Fruit fly (Drosophila melanogaster) whole organism, embryonic: ENCODE results near the gene gdl.

Experiments
- Bteb2 ChIP-seq: fragments of 200-800 bp; sonication (Bioruptor generic); optimal IDR thresholded peaks from 2 replicates; lab custom pipeline; 2016; ENCODE audit warnings: missing biosample characterization, missing genetic modification characterization
- CG11247 ChIP-seq: fragments of 200-800 bp; sonication (Bioruptor generic); IDR thresholded peaks from 2 replicates; pipeline ENCODE4 v1.3.6; 2022; ENCODE audit warnings: missing biosample characterization, missing genetic modification characterization
- CG11560 ChIP-seq: fragments of 200-800 bp; sonication (Bioruptor generic); IDR thresholded peaks from 3 replicates; pipeline ENCODE4 v1.3.6; 2022; ENCODE audit warnings: missing biosample characterization, missing genetic modification characterization
- CG13775 ChIP-seq: fragments of 200-800 bp; sonication (Bioruptor generic); optimal IDR thresholded peaks from 3 replicates; lab custom pipeline; 2017; ENCODE audit warnings: missing biosample characterization, mild to moderate bottlenecking, missing genetic modification characterization
- CG14014 ChIP-seq: fragments of 200-800 bp; sonication (Bioruptor generic); IDR thresholded peaks from 2 replicates; pipeline ENCODE4 v1.3.6; 2022; ENCODE audit warnings: missing biosample characterization, missing genetic modification characterization
- CG15514 ChIP-seq: fragments of 200-800 bp; sonication (Bioruptor generic); optimal IDR thresholded peaks from 3 replicates; lab custom pipeline; 2017; ENCODE audit warnings: missing biosample characterization, missing genetic modification characterization, mild to moderate bottlenecking, moderate library complexity, missing genetic modification reagents
- CG17912 ChIP-seq: fragments of 200-800 bp; sonication (Bioruptor generic); optimal IDR thresholded peaks from 2 replicates; lab custom pipeline; 2018; ENCODE audit warnings: missing biosample characterization, mild to moderate bottlenecking, missing genetic modification characterization
- CG18262 ChIP-seq: fragments of 200-800 bp; optimal IDR thresholded peaks from 3 replicates; lab custom pipeline; 2019; ENCODE audit warnings: missing biosample characterization, mild to moderate bottlenecking, missing genetic modification characterization, moderate library complexity
- CG32532 ChIP-seq: fragments of 200-800 bp; sonication (Bioruptor generic); IDR thresholded peaks from 2 replicates; pipeline ENCODE4 v1.3.6; 2022; ENCODE audit warnings: missing biosample characterization, missing genetic modification characterization
- CG32772 ChIP-seq: fragments of 200-800 bp; sonication (Bioruptor generic); IDR thresholded peaks from 2 replicates; pipeline ENCODE4 v1.3.6; 2022; ENCODE audit warnings: missing biosample characterization, missing genetic modification characterization
- CG4617 ChIP-seq: fragments of 200-800 bp; sonication (Bioruptor generic); optimal IDR thresholded peaks from 3 replicates; lab custom pipeline; 2016; ENCODE audit warnings: missing biosample characterization, missing genetic modification characterization, borderline replicate concordance
- CG4820 ChIP-seq: fragments of 200-800 bp; sonication (Bioruptor generic); optimal IDR thresholded peaks from 3 replicates; lab custom pipeline; 2016; ENCODE audit warnings: missing biosample characterization, missing genetic modification characterization
- CG7839 ChIP-seq: fragments of 200-800 bp; sonication (Bioruptor generic); optimal IDR thresholded peaks from 3 replicates; lab custom pipeline; 2018; ENCODE audit warnings: missing biosample characterization, mild to moderate bottlenecking, missing genetic modification characterization, moderate library complexity
- CG8089 ChIP-seq: fragments of 200-800 bp; sonication (Bioruptor generic); optimal IDR thresholded peaks from 3 replicates; lab custom pipeline; 2016; ENCODE audit warnings: missing biosample characterization, missing genetic modification characterization
- D19A ChIP-seq: fragments of 200-800 bp; optimal IDR thresholded peaks from 3 replicates; lab custom pipeline; 2019; ENCODE audit warnings: missing biosample characterization, mild to moderate bottlenecking, missing genetic modification characterization, moderate library complexity
- E2f2 ChIP-seq: fragments of 200-800 bp; sonication (Bioruptor generic); IDR thresholded peaks from 2 replicates; pipeline ENCODE4 v1.3.6; 2022; ENCODE audit warnings: missing biosample characterization, missing genetic modification characterization
- Fer2 ChIP-seq: fragments of 200-800 bp; sonication (Bioruptor generic); optimal IDR thresholded peaks from 2 replicates; lab custom pipeline; 2018; ENCODE audit warnings: missing biosample characterization, mild to moderate bottlenecking, missing genetic modification characterization, moderate library complexity
- H15 ChIP-seq: fragments of 200-800 bp; sonication (Bioruptor generic); IDR thresholded peaks from 3 replicates; pipeline ENCODE4 v1.3.6; 2022; ENCODE audit warnings: missing biosample characterization, missing genetic modification characterization
- HLH3B ChIP-seq: fragments of 200-800 bp; sonication (Bioruptor generic); IDR thresholded peaks from 2 replicates; pipeline ENCODE4 v1.3.6; 2022; ENCODE audit warnings: missing biosample characterization, missing genetic modification characterization
- HmgD ChIP-seq: fragments of 200-800 bp; sonication (Bioruptor generic); optimal IDR thresholded peaks from 3 replicates; lab custom pipeline; 2016; ENCODE audit warnings: missing biosample characterization, missing genetic modification characterization
- Hmr ChIP-seq: fragments of 200-800 bp; sonication (Bioruptor generic); optimal IDR thresholded peaks from 3 replicates; lab custom pipeline; 2017; ENCODE audit warnings: mild to moderate bottlenecking, missing biosample characterization, missing genetic modification reagents, missing genetic modification characterization
- Hr51 ChIP-seq, 2 experiments: fragments of 200-800 bp; sonication (Bioruptor generic); optimal IDR thresholded peaks; 2 replicates in 1 of 2; 3 replicates in 1 of 2; lab custom pipeline; 2016 to 2018; ENCODE audit warnings: missing biosample characterization in 2 of 2, missing genetic modification characterization in 2 of 2, mild to moderate bottlenecking in 1 of 2, moderate library complexity in 1 of 2
- Jarid2 ChIP-seq: fragments of 200-800 bp; sonication (Bioruptor generic); optimal IDR thresholded peaks from 3 replicates; lab custom pipeline; 2017; ENCODE audit warnings: mild to moderate bottlenecking, missing biosample characterization, missing genetic modification reagents, missing genetic modification characterization
- Nf-YB ChIP-seq: fragments of 200-800 bp; sonication (Bioruptor generic); optimal IDR thresholded peaks from 3 replicates; lab custom pipeline; 2019; ENCODE audit warnings: missing biosample characterization, mild to moderate bottlenecking, missing genetic modification characterization, moderate library complexity
- Optix ChIP-seq: fragments of 200-800 bp; sonication (Bioruptor generic); IDR thresholded peaks from 3 replicates; pipeline ENCODE4 v1.3.6; 2022; ENCODE audit warnings: missing biosample characterization, missing genetic modification characterization
- PHDP ChIP-seq: fragments of 200-800 bp; sonication (Bioruptor generic); optimal IDR thresholded peaks from 3 replicates; lab custom pipeline; 2018; ENCODE audit warnings: missing biosample characterization, mild to moderate bottlenecking, missing genetic modification characterization, moderate library complexity
- Poxn ChIP-seq: fragments of 200-800 bp; sonication (Bioruptor generic); IDR thresholded peaks from 2 replicates; pipeline ENCODE4 v1.3.6; 2022; ENCODE audit warnings: missing biosample characterization, missing genetic modification characterization
- Scr ChIP-seq: fragments of 200-800 bp; sonication (Bioruptor generic); IDR thresholded peaks from 2 replicates; pipeline ENCODE4 v1.3.6; 2022; ENCODE audit warnings: missing biosample characterization, missing genetic modification characterization; ENCODE audit not compliant: partially characterized antibody
- Six4 ChIP-seq: fragments of 200-800 bp; sonication (Bioruptor generic); optimal IDR thresholded peaks from 2 replicates; lab custom pipeline; 2016; ENCODE audit warnings: missing biosample characterization, missing genetic modification characterization
- Xrp1 ChIP-seq: fragments of 200-800 bp; sonication (Bioruptor generic); IDR thresholded peaks from 2 replicates; pipeline ENCODE4 v1.3.6; 2022; ENCODE audit warnings: missing biosample characterization, missing genetic modification characterization
- ap ChIP-seq: fragments of 200-800 bp; sonication (Bioruptor generic); IDR thresholded peaks from 2 replicates; pipeline ENCODE4 v1.3.6; 2022; ENCODE audit warnings: missing biosample characterization, missing genetic modification characterization
- bab2 ChIP-seq: fragments of 200-800 bp; sonication (Bioruptor generic); optimal IDR thresholded peaks from 2 replicates; lab custom pipeline; 2016; ENCODE audit warnings: missing biosample characterization, missing genetic modification characterization
- da ChIP-seq: fragments of 200-800 bp; sonication (Bioruptor generic); optimal IDR thresholded peaks from 2 replicates; lab custom pipeline; 2016; ENCODE audit warnings: missing biosample characterization, missing genetic modification characterization
- dmrt11E ChIP-seq: fragments of 200-800 bp; sonication (Bioruptor generic); optimal IDR thresholded peaks from 3 replicates; lab custom pipeline; 2018; ENCODE audit warnings: missing biosample characterization, mild to moderate bottlenecking, missing genetic modification characterization, moderate library complexity
- eve ChIP-seq, 2 experiments: fragments of >200 bp; optimal IDR thresholded peaks; 2 replicates each; lab custom pipeline; 2017; ENCODE audit warnings: missing biosample characterization in 2 of 2, missing genetic modification characterization in 2 of 2
- fd3F ChIP-seq: fragments of 200-800 bp; sonication (Bioruptor generic); optimal IDR thresholded peaks from 2 replicates; lab custom pipeline; 2018; ENCODE audit warnings: missing biosample characterization, mild to moderate bottlenecking, missing genetic modification characterization, moderate library complexity
- gfzf ChIP-seq: fragments of 200-800 bp; sonication (Bioruptor generic); optimal IDR thresholded peaks from 2 replicates; lab custom pipeline; 2016; ENCODE audit warnings: missing biosample characterization, mild to moderate bottlenecking, missing genetic modification characterization, moderate library complexity
- gro ChIP-seq: fragments of 200-800 bp; sonication (Bioruptor generic); optimal IDR thresholded peaks from 2 replicates; lab custom pipeline; 2016; ENCODE audit warnings: missing biosample characterization, missing genetic modification characterization
- insv ChIP-seq, 2 experiments: fragments of 200-800 bp; sonication (Bioruptor generic); optimal IDR thresholded peaks; 3 replicates each; lab custom pipeline; 2016 to 2018; ENCODE audit warnings: missing biosample characterization in 2 of 2, missing genetic modification characterization in 2 of 2
- lab ChIP-seq: fragments of 200-800 bp; sonication (Bioruptor generic); optimal IDR thresholded peaks from 3 replicates; lab custom pipeline; 2017; ENCODE audit warnings: missing biosample characterization, missing genetic modification characterization, mild to moderate bottlenecking, moderate library complexity, missing genetic modification reagents
- luna ChIP-seq: fragments of 200-800 bp; sonication (Bioruptor generic); optimal IDR thresholded peaks from 2 replicates; lab custom pipeline; 2016; ENCODE audit warnings: missing biosample characterization, missing genetic modification characterization
- mld ChIP-seq: fragments of 200-800 bp; sonication (Bioruptor generic); IDR thresholded peaks from 3 replicates; pipeline ENCODE4 v1.3.6; 2022; ENCODE audit warnings: missing biosample characterization, missing genetic modification characterization; ENCODE audit not compliant: partially characterized antibody
- slbo ChIP-seq: fragments of 200-800 bp; sonication (Bioruptor generic); IDR thresholded peaks from 2 replicates; pipeline ENCODE4 v1.3.6; 2022; ENCODE audit warnings: missing biosample characterization, missing genetic modification characterization
- sqz ChIP-seq: fragments of 200-800 bp; sonication (Bioruptor generic); optimal IDR thresholded peaks from 3 replicates; lab custom pipeline; 2018; ENCODE audit warnings: missing biosample characterization, mild to moderate bottlenecking, missing genetic modification characterization
- sr ChIP-seq: fragments of 200-800 bp; sonication (Bioruptor generic); IDR thresholded peaks from 3 replicates; pipeline ENCODE4 v1.3.6; 2022; ENCODE audit warnings: missing biosample characterization, missing genetic modification characterization
- stc ChIP-seq: fragments of 200-800 bp; sonication (Bioruptor generic); IDR thresholded peaks from 2 replicates; pipeline ENCODE4 v1.3.6; 2022; ENCODE audit warnings: missing biosample characterization, missing genetic modification characterization
- tin ChIP-seq: fragments of 200-800 bp; sonication (Bioruptor generic); optimal IDR thresholded peaks from 3 replicates; lab custom pipeline; 2016; ENCODE audit warnings: missing biosample characterization, missing genetic modification characterization
- tll ChIP-seq, 2 experiments: fragments of 200-800 bp in 1 of 2; fragments of >200 bp in 1 of 2; sonication (Bioruptor generic) in 1 of 2; optimal IDR thresholded peaks; 2 replicates each; lab custom pipeline; 2017 to 2019; ENCODE audit warnings: missing biosample characterization in 2 of 2, missing genetic modification characterization in 2 of 2, mild to moderate bottlenecking in 1 of 2, moderate library complexity in 1 of 2
- tna ChIP-seq: fragments of 200-800 bp; sonication (Bioruptor generic); IDR thresholded peaks from 2 replicates; pipeline ENCODE4 v1.3.6; 2022; ENCODE audit warnings: missing biosample characterization, missing genetic modification characterization; ENCODE audit not compliant: partially characterized antibody
- wor ChIP-seq: fragments of 200-800 bp; sonication (Bioruptor generic); IDR thresholded peaks from 2 replicates; pipeline ENCODE4 v1.3.6; 2022; ENCODE audit warnings: missing biosample characterization, missing genetic modification characterization

gdl gene

DNA sequence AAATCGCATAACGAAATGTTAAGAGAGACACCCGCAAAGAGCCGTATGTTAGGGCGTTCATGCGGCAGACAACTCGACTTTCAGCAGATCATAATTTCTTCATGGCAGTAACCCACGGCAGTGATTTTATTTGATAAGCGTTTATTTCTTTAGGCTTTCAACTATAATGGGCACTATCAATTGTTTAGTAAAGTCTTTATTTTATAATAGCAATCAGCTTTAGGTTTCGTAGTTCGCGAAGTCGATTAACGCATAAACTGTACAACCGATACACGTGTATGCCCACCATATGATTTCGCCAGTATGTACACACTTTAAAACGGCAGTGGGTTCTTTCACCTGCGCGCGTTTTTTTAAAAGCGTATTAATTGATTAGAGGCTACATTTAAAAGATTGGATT lies 1.0 kb upstream of the gdl start, which contains the start of gene CG7841 (continued):
- peak; percentile 99 for TF ChIP-seq Hmr (GFP tag; lab: Kevin White, UChicago)
- TF ChIP-seq luna (GFP tag; lab: Kevin White, UChicago): peak; percentile 84
- TF ChIP-seq tll (GFP tag; optimal IDR thresholded peaks at IDR 0.05; lab: Kevin White, UChicago): peak in 1 of 2 experiments; percentile 5
- peak; percentile 89 for TF ChIP-seq Nf-YB (GFP tag; lab: Kevin White, UChicago)
- TF ChIP-seq Bteb2 (GFP tag; lab: Kevin White, UChicago): peak; percentile 97
- TF ChIP-seq fd3F: peak; percentile 96
- TF ChIP-seq Fer2 (tag; lab: Kevin White, UChicago): peak; percentile 96
- TF ChIP-seq CG18262: peak; percentile 99
- peak; percentile 98 for TF ChIP-seq CG13775
- peak; percentile 96 for TF ChIP-seq bab2 (GFP tag; lab: Kevin White, UChicago)
- TF ChIP-seq Poxn (GFP tag; lab: Robert Waterston, UW): no peak
- TF ChIP-seq tna: no peak
- peak; percentile 96; the same call in 1 of the 2 replicates for TF ChIP-seq HLH3B
- TF ChIP-seq Six4 (GFP tag; lab: Kevin White, UChicago): peak; percentile 97
- no peak for TF ChIP-seq eve (GFP tag; optimal IDR thresholded peaks at IDR 0.05; lab: Kevin White, UChicago)
- TF ChIP-seq ap (GFP tag; lab: Robert Waterston, UW): peak; percentile 94; the same call in 1 of the 2 replicates
- TF ChIP-seq wor (GFP tag; lab: Robert Waterston, UW): peak; percentile 88
- no peak for TF ChIP-seq Scr (GFP tag; lab: Robert Waterston, UW)
- TF ChIP-seq sqz (GFP tag; lab: Kevin White, UChicago): peak; percentile 97
- no peak for TF ChIP-seq mld (GFP tag; lab: Robert Waterston, UW)
- TF ChIP-seq CG4617 (GFP tag; lab: Kevin White, UChicago): peak; percentile 82
- TF ChIP-seq tin: peak; percentile 98
- TF ChIP-seq Xrp1 (GFP tag; lab: Robert Waterston, UW): peak; percentile 98
- peak; percentile 91 for TF ChIP-seq HmgD
- TF ChIP-seq CG8089: peak; percentile 96
- peak; percentile 94; the same call in 2 of the 3 replicates for TF ChIP-seq Optix (GFP tag; lab: Robert Waterston, UW)
- peak; percentile 89; the same call in 2 of the 3 replicates for TF ChIP-seq sr (GFP tag; lab: Robert Waterston, UW)
- TF ChIP-seq D19A (tag; lab: Kevin White, UChicago): peak; percentile 97
- peak; percentile 95 for TF ChIP-seq CG15514 (GFP tag; lab: Kevin White, UChicago)
- peak; percentile 99 for TF ChIP-seq PHDP (tag; lab: Kevin White, UChicago)
- TF ChIP-seq CG14014 (GFP tag; lab: Robert Waterston, UW): peak; percentile 96
- peak; percentile 99 for TF ChIP-seq gro (GFP tag; lab: Kevin White, UChicago)
- peak; percentile 97 for TF ChIP-seq CG32532 (GFP tag; lab: Robert Waterston, UW)
- TF ChIP-seq Hr51 (GFP tag; optimal IDR thresholded peaks at IDR 0.05; lab: Kevin White, UChicago): peak; percentile 95 to 99
- peak; percentile 29 for TF ChIP-seq gfzf (GFP tag; lab: Kevin White, UChicago)
- TF ChIP-seq lab (GFP tag; lab: Kevin White, UChicago): peak; percentile 99
- peak; percentile 98 for TF ChIP-seq CG7839 (tag; lab: Kevin White, UChicago)
- peak; percentile 100 for TF ChIP-seq CG4820
- peak; percentile 92 for TF ChIP-seq CG11247 (GFP tag; lab: Robert Waterston, UW)
- TF ChIP-seq H15 (GFP tag; lab: Robert Waterston, UW): no peak; the same call in 2 of the 3 replicates
- TF ChIP-seq CG11560 (tag; lab: Robert Waterston, UW): no peak
- TF ChIP-seq CG17912: peak; percentile 97
- peak; percentile 88 for TF ChIP-seq Jarid2 (GFP tag; lab: Kevin White, UChicago)
- peak; percentile 97 for TF ChIP-seq stc
- peak; percentile 44 to 83 for TF ChIP-seq insv (GFP tag; optimal IDR thresholded peaks at IDR 0.05; lab: Kevin White, UChicago)
- peak; percentile 94 for TF ChIP-seq slbo
- no peak; the same call in 1 of the 2 replicates for TF ChIP-seq CG32772 (GFP tag; lab: Robert Waterston, UW)
- peak; percentile 94 for TF ChIP-seq da
- peak; percentile 99 for TF ChIP-seq dmrt11E (tag; lab: Kevin White, UChicago)
- peak; percentile 91 for TF ChIP-seq E2f2
